Fruit fly (Drosophila melanogaster): ENCODE measurements around the gene vri.
A peak's percentile ranks its signal among the peaks of the same experiment; 100 is the strongest.

Gene vri

DNA sequence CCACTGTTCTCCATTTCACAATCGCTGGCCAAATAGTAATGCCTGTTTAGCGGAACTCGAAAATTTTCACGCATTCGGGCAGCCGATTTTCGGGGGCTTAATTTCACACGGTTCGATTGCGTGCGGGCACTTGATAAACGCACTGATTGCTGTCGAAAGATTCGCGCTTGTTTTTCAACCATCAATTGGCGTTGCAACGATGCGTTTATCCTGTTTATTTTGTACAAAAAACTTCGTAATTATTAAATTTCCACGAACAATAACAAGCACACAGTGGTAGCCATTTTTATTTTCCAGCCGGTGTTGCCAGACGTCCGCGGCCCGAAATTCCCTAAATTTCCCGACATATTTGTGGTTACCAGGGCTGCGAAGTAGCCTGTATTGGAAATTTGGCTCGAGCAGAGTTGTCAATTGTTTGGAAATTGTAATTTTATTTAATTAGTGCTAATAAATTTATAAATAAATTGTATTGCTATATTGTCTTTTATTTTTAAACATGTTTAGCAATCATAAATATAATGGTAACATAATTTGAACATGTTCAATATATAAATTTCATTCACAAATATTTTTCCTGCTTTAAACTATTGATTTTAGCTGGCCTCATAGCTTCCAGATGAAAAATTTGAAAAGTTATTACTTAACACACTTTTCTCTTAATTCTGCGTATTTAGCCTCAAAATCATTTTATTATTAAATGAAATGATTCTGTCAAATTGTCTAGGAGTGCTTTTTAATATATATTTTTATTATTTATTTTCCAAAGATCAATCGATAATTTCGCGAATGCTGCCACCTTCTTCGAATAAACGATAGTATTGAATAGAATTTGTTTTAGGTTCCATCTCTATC is 37.9 kb downstream of the vri start, which contains the start of the genes Ncoa6 and cype (continued):
- TF ChIP-seq jigr1 (GFP tag; IDR thresholded peaks at IDR 0.05) (0 out of 3 replicates have a peak, but pooled peaks have one; percentile 31), CG18619 (GFP tag; optimal IDR thresholded peaks at IDR 0.05) (peak; percentile 24), stwl (tag; optimal IDR thresholded peaks at IDR 0.05) (peak; percentile 38), yki (optimal IDR thresholded peaks at IDR 0.05) (no peak), CG10321 (GFP tag; IDR thresholded peaks at IDR 0.05) (no peak), CG12391 (tag; optimal IDR thresholded peaks at IDR 0.05) (peak; percentile 73), CG9727 (GFP tag; optimal IDR thresholded peaks at IDR 0.05) (peak; percentile 56), ranshi (GFP tag; IDR thresholded peaks at IDR 0.05) (peak; percentile 54; the same call in 1 of the 2 replicates), Dek (tag; optimal IDR thresholded peaks at IDR 0.05) (peak; percentile 29), Xrp1 (GFP tag; IDR thresholded peaks at IDR 0.05) (peak; percentile 50; the same call in 1 of the 2 replicates), Doc3 (GFP tag; IDR thresholded peaks at IDR 0.05; ENCODE audit: partially characterized antibody) (peak; percentile 85), Hr3 (GFP tag; optimal IDR thresholded peaks at IDR 0.05) (peak; percentile 62), CG14441 (GFP tag; IDR thresholded peaks at IDR 0.05) (no peak), Bgb (GFP tag; IDR thresholded peaks at IDR 0.05; ENCODE audit: partially characterized antibody) (peak; percentile 84), CG2678 (tag; optimal IDR thresholded peaks at IDR 0.05) (peak; percentile 71), caup (GFP tag; optimal IDR thresholded peaks at IDR 0.05; ENCODE audit: severe bottlenecking) (peak; percentile 4), Asciz (GFP tag; optimal IDR thresholded peaks at IDR 0.05) (no peak), CG30403 (GFP tag; optimal IDR thresholded peaks at IDR 0.05) (peak; percentile 54), hbn (GFP tag; IDR thresholded peaks at IDR 0.05; ENCODE audit: partially characterized antibody) (peak; percentile 69), chn (GFP tag; optimal IDR thresholded peaks at IDR 0.05) (peak; percentile 6), CG8388 (GFP tag; optimal IDR thresholded peaks at IDR 0.05) (peak; percentile 36), tup (GFP tag; optimal IDR thresholded peaks at IDR 0.05) (no peak), zfh2 (GFP tag; optimal IDR thresholded peaks at IDR 0.05) (peak; percentile 30), z (GFP tag; IDR thresholded peaks at IDR 0.05) (no peak), shn (GFP tag; optimal IDR thresholded peaks at IDR 0.05) (no peak), Deaf1 (tag; optimal IDR thresholded peaks at IDR 0.05) (peak; percentile 27), psq (GFP tag; optimal IDR thresholded peaks at IDR 0.05) (peak; percentile 6), PHDP (tag; optimal IDR thresholded peaks at IDR 0.05) (peak; percentile 25), CG12659 (GFP tag; optimal IDR thresholded peaks at IDR 0.05) (peak; percentile 84), E2f2 (GFP tag; IDR thresholded peaks at IDR 0.05) (peak; percentile 34; the same call in 1 of the 2 replicates), seq (GFP tag; IDR thresholded peaks at IDR 0.05) (no peak; the same call in 1 of the 2 replicates), CG7839 (tag; optimal IDR thresholded peaks at IDR 0.05) (peak; percentile 64), pum (GFP tag; optimal IDR thresholded peaks at IDR 0.05) (no peak), ewg (GFP tag; optimal IDR thresholded peaks at IDR 0.05) (peak; percentile 8), otp (GFP tag; IDR thresholded peaks at IDR 0.05) (0 out of 3 replicates have a peak, but pooled peaks have one; percentile 40), CG13894 (tag; optimal IDR thresholded peaks at IDR 0.05) (peak; percentile 59), CG34422 (GFP tag; IDR thresholded peaks at IDR 0.05) (peak; percentile 40; the same call in 2 of the 3 replicates), Sry-δ (GFP tag; optimal IDR thresholded peaks at IDR 0.05) (peak; percentile 64), D19A (tag; optimal IDR thresholded peaks at IDR 0.05) (peak; percentile 46), Dref (GFP tag; IDR thresholded peaks at IDR 0.05) (peak; percentile 64), CG3065 (GFP tag; optimal IDR thresholded peaks at IDR 0.05) (peak; percentile 13), Med (GFP tag) (peak; percentile 79), Hr51 (GFP tag; optimal IDR thresholded peaks at IDR 0.05) (peak in 1 of 2 experiments; percentile 66), CG6854 (GFP tag; optimal IDR thresholded peaks at IDR 0.05) (peak; percentile 6), CrebB (tag; optimal IDR thresholded peaks at IDR 0.05) (no peak), ind (GFP tag; optimal IDR thresholded peaks at IDR 0.05) (peak; percentile 32), Awh (GFP tag; IDR thresholded peaks at IDR 0.05) (0 out of 2 replicates have a peak, but pooled peaks have one; percentile 5), CG14860 (GFP tag; IDR thresholded peaks at IDR 0.05; ENCODE audit: partially characterized antibody) (peak; percentile 68)

Measured in whole organism, embryonic.